Fruit fly (Drosophila melanogaster): Measurements from ENCODE around the gene Eig71Ea.

Eig71Ea gene

dm6 chr3L:15690711-15691591 lies 41.5 kb upstream of the Eig71Ea start:
- no peak for TF ChIP-seq rn (GFP tag; IDR thresholded peaks at IDR 0.05)
- TF ChIP-seq EcR (GFP tag; optimal IDR thresholded peaks at IDR 0.05) = peak; percentile 39

dm6 chr3L:15689518-15689917 lies 40.1 kb upstream of the Eig71Ea start:
- no peak for TF ChIP-seq CG34367 (tag; optimal IDR thresholded peaks at IDR 0.05)
- no peak for TF ChIP-seq CG12605 (GFP tag; IDR thresholded peaks at IDR 0.05)
- TF ChIP-seq Snoo (tag; optimal IDR thresholded peaks at IDR 0.05) = no peak
- no peak for TF ChIP-seq CG9948 (tag; optimal IDR thresholded peaks at IDR 0.05)
- TF ChIP-seq fd96Ca (GFP tag; IDR thresholded peaks at IDR 0.05) = no peak
- no peak for TF ChIP-seq D1 (tag; optimal IDR thresholded peaks at IDR 0.05)
- no peak for TF ChIP-seq CG10348 (GFP tag; IDR thresholded peaks at IDR 0.05)

- TF ChIP-seq D1 (tag; optimal IDR thresholded peaks at IDR 0.05) (no peak), CG8159 (tag; optimal IDR thresholded peaks at IDR 0.05) (no peak), fd96Ca (GFP tag; IDR thresholded peaks at IDR 0.05) (no peak), CG17806 (tag; optimal IDR thresholded peaks at IDR 0.05) (no peak), CG34367 (tag; optimal IDR thresholded peaks at IDR 0.05) (no peak), gl (tag; optimal IDR thresholded peaks at IDR 0.05) (no peak), CG15710 (tag; optimal IDR thresholded peaks at IDR 0.05) (no peak), Pif1B (GFP tag; optimal IDR thresholded peaks at IDR 0.05) (no peak), Snoo (tag; optimal IDR thresholded peaks at IDR 0.05) (no peak), CG12605 (GFP tag; IDR thresholded peaks at IDR 0.05) (no peak), CG10348 (GFP tag; IDR thresholded peaks at IDR 0.05) (no peak)
Measured at dm6 chr3L:15687802-15688201, 38.3 kb upstream of the Eig71Ea start, which contains the start of gene CG34452. Gene CG34452, minus strand, starts transcription at chr3L:15687902.

dm6 chr3L:15684017-15684416 lies 34.6 kb upstream of the Eig71Ea start:
- TF ChIP-seq CG9948 (tag; optimal IDR thresholded peaks at IDR 0.05) (no peak), CG13204 (GFP tag; optimal IDR thresholded peaks at IDR 0.05) (peak; percentile 51)

- TF ChIP-seq gl (tag; optimal IDR thresholded peaks at IDR 0.05) = no peak
- TF ChIP-seq CG32121 (GFP tag; IDR thresholded peaks at IDR 0.05) = no peak
- no peak for TF ChIP-seq D1 (tag; optimal IDR thresholded peaks at IDR 0.05)
- TF ChIP-seq CG4496 (GFP tag; IDR thresholded peaks at IDR 0.05) = no peak
- TF ChIP-seq CG8301 (tag; optimal IDR thresholded peaks at IDR 0.05) = no peak
- TF ChIP-seq EcR (GFP tag; optimal IDR thresholded peaks at IDR 0.05) = no peak
- no peak for TF ChIP-seq CG9948 (tag; optimal IDR thresholded peaks at IDR 0.05)
- TF ChIP-seq CG15710 (tag; optimal IDR thresholded peaks at IDR 0.05) = no peak
- no peak for TF ChIP-seq CG8159 (tag; optimal IDR thresholded peaks at IDR 0.05)
Measured at dm6 chr3L:15683345-15683922, 34.0 kb upstream of the Eig71Ea start, which contains the start of the genes CG7579 and Pgant8. Gene CG7579, minus strand, starts transcription at chr3L:15683445. Gene Pgant8, plus strand, starts transcription at chr3L:15683872.

- TF ChIP-seq CG12605 (GFP tag; IDR thresholded peaks at IDR 0.05) (no peak), CG9948 (tag; optimal IDR thresholded peaks at IDR 0.05) (no peak), CG17806 (tag; optimal IDR thresholded peaks at IDR 0.05) (no peak), EcR (GFP tag; optimal IDR thresholded peaks at IDR 0.05) (no peak), Pif1A (GFP tag; optimal IDR thresholded peaks at IDR 0.05) (no peak), gl (tag; optimal IDR thresholded peaks at IDR 0.05) (no peak), Pif1B (GFP tag; optimal IDR thresholded peaks at IDR 0.05) (no peak), rn (GFP tag; IDR thresholded peaks at IDR 0.05) (no peak), CG15710 (tag; optimal IDR thresholded peaks at IDR 0.05) (no peak), CG32121 (GFP tag; IDR thresholded peaks at IDR 0.05) (no peak), CG13204 (GFP tag; optimal IDR thresholded peaks at IDR 0.05) (no peak), fd96Ca (GFP tag; IDR thresholded peaks at IDR 0.05) (no peak), Snoo (tag; optimal IDR thresholded peaks at IDR 0.05) (no peak)
Measured at dm6 chr3L:15679420-15679819, 30.0 kb upstream of the Eig71Ea start, which contains the start of gene CG7304. Gene CG7304, plus strand, starts transcription at chr3L:15679720.

- TF ChIP-seq CG15710 (tag; optimal IDR thresholded peaks at IDR 0.05) (no peak), gl (tag; optimal IDR thresholded peaks at IDR 0.05) (no peak), D1 (tag; optimal IDR thresholded peaks at IDR 0.05) (no peak), Pif1B (GFP tag; optimal IDR thresholded peaks at IDR 0.05) (no peak), CG9948 (tag; optimal IDR thresholded peaks at IDR 0.05) (no peak), rn (GFP tag; IDR thresholded peaks at IDR 0.05) (no peak), Snoo (tag; optimal IDR thresholded peaks at IDR 0.05) (no peak), Ets98B (GFP tag; IDR thresholded peaks at IDR 0.05) (no peak), CG14655 (GFP tag; optimal IDR thresholded peaks at IDR 0.05) (no peak), CG32121 (GFP tag; IDR thresholded peaks at IDR 0.05) (no peak), CG4496 (GFP tag; IDR thresholded peaks at IDR 0.05) (no peak), CG34367 (tag; optimal IDR thresholded peaks at IDR 0.05) (no peak), CG8159 (tag; optimal IDR thresholded peaks at IDR 0.05) (no peak), CG12605 (GFP tag; IDR thresholded peaks at IDR 0.05) (no peak), fd96Ca (GFP tag; IDR thresholded peaks at IDR 0.05) (no peak)
Measured at dm6 chr3L:15678284-15678683, 28.8 kb upstream of the Eig71Ea start.

Data from whole organism, pupa.